Fruit fly (Drosophila melanogaster) whole organism, embryonic: ENCODE results near the gene CG17111.

Source experiments
- CG10209 ChIP-seq: fragments of 200-800 bp; sonication (Bioruptor generic); optimal IDR thresholded peaks from 3 replicates; lab custom pipeline; 2017; ENCODE audit warnings: missing biosample characterization, mild to moderate bottlenecking, missing genetic modification characterization, missing genetic modification reagents
- CG1024 ChIP-seq: fragments of 200-800 bp; sonication (Bioruptor generic); IDR thresholded peaks from 2 replicates; pipeline ENCODE4 v1.3.6; 2022; ENCODE audit warnings: missing biosample characterization, missing genetic modification characterization
- CG10959 ChIP-seq: fragments of 200-800 bp; sonication (Bioruptor generic); IDR thresholded peaks from 2 replicates; pipeline ENCODE4 v1.3.6; 2022; ENCODE audit warnings: missing biosample characterization, missing genetic modification characterization
- CG11560 ChIP-seq: fragments of 200-800 bp; sonication (Bioruptor generic); IDR thresholded peaks from 3 replicates; pipeline ENCODE4 v1.3.6; 2022; ENCODE audit warnings: missing biosample characterization, missing genetic modification characterization
- CG13287 ChIP-seq: fragments of 200-800 bp; sonication (Bioruptor generic); IDR thresholded peaks from 2 replicates; pipeline ENCODE4 v1.3.6; 2022; ENCODE audit warnings: missing biosample characterization, missing genetic modification characterization; ENCODE audit not compliant: partially characterized antibody
- CG13424 ChIP-seq: fragments of 200-800 bp; sonication (Bioruptor generic); optimal IDR thresholded peaks from 2 replicates; lab custom pipeline; 2019; ENCODE audit warnings: missing biosample characterization, mild to moderate bottlenecking, missing genetic modification characterization, moderate library complexity
- CG13624 ChIP-seq: fragments of 200-800 bp; sonication (Bioruptor generic); optimal IDR thresholded peaks from 2 replicates; lab custom pipeline; 2016; ENCODE audit warnings: missing biosample characterization, missing genetic modification characterization
- CG14441 ChIP-seq: fragments of 200-800 bp; sonication (Bioruptor generic); IDR thresholded peaks from 2 replicates; pipeline ENCODE4 v1.3.6; 2022; ENCODE audit warnings: missing biosample characterization, missing genetic modification characterization
- CG15073 ChIP-seq: fragments of 200-800 bp; sonication (Bioruptor generic); optimal IDR thresholded peaks from 2 replicates; lab custom pipeline; 2016; ENCODE audit warnings: missing biosample characterization, missing genetic modification characterization
- CG1647 ChIP-seq: fragments of 200-800 bp; sonication (Bioruptor generic); optimal IDR thresholded peaks from 3 replicates; lab custom pipeline; 2016; ENCODE audit warnings: missing biosample characterization, missing genetic modification characterization
- CG18262 ChIP-seq: fragments of 200-800 bp; optimal IDR thresholded peaks from 3 replicates; lab custom pipeline; 2019; ENCODE audit warnings: missing biosample characterization, mild to moderate bottlenecking, missing genetic modification characterization, moderate library complexity
- CG18619 ChIP-seq: fragments of 200-800 bp; sonication (Bioruptor generic); optimal IDR thresholded peaks from 3 replicates; lab custom pipeline; 2017; ENCODE audit warnings: missing biosample characterization, mild to moderate bottlenecking, missing genetic modification characterization
- CG2116 ChIP-seq: fragments of 200-800 bp; sonication (Bioruptor generic); optimal IDR thresholded peaks from 3 replicates; lab custom pipeline; 2018; ENCODE audit warnings: missing biosample characterization, mild to moderate bottlenecking, missing genetic modification characterization
- CG3163 ChIP-seq: fragments of 200-800 bp; sonication (Bioruptor generic); optimal IDR thresholded peaks from 3 replicates; lab custom pipeline; 2016; ENCODE audit warnings: missing biosample characterization, missing genetic modification characterization
- CG3281 ChIP-seq: fragments of 200-800 bp; sonication (Bioruptor generic); optimal IDR thresholded peaks from 3 replicates; lab custom pipeline; 2017; ENCODE audit warnings: missing biosample characterization, mild to moderate bottlenecking, missing genetic modification characterization
- CG3847 ChIP-seq: fragments of 200-800 bp; sonication (Bioruptor generic); IDR thresholded peaks from 2 replicates; pipeline ENCODE4 v1.3.6; 2022; ENCODE audit warnings: missing biosample characterization, missing genetic modification characterization
- CG3995 ChIP-seq: fragments of 200-800 bp; sonication (Bioruptor generic); optimal IDR thresholded peaks from 3 replicates; lab custom pipeline; 2016; ENCODE audit warnings: missing biosample characterization, missing genetic modification characterization
- CG6689 ChIP-seq: fragments of 200-800 bp; sonication (Bioruptor generic); IDR thresholded peaks from 2 replicates; pipeline ENCODE4 v1.3.6; 2022; ENCODE audit warnings: missing biosample characterization, missing genetic modification characterization
- CG7556 ChIP-seq: fragments of 200-800 bp; sonication (Bioruptor generic); optimal IDR thresholded peaks from 2 replicates; lab custom pipeline; 2017; ENCODE audit warnings: missing biosample characterization, mild to moderate bottlenecking, missing genetic modification characterization
- CG7786 ChIP-seq: fragments of 200-800 bp; sonication (Bioruptor generic); optimal IDR thresholded peaks from 2 replicates; lab custom pipeline; 2016; ENCODE audit warnings: missing biosample characterization, missing genetic modification characterization
- CG9727 ChIP-seq: fragments of 200-800 bp; sonication (Bioruptor generic); optimal IDR thresholded peaks from 3 replicates; lab custom pipeline; 2017; ENCODE audit warnings: missing biosample characterization, mild to moderate bottlenecking, missing genetic modification characterization
- D19A ChIP-seq: fragments of 200-800 bp; optimal IDR thresholded peaks from 3 replicates; lab custom pipeline; 2019; ENCODE audit warnings: missing biosample characterization, mild to moderate bottlenecking, missing genetic modification characterization, moderate library complexity
- Dref ChIP-seq: fragments of 200-800 bp; sonication (Bioruptor generic); IDR thresholded peaks from 2 replicates; pipeline ENCODE4 v1.3.6; 2022; ENCODE audit warnings: missing biosample characterization, missing genetic modification characterization
- Ets97D ChIP-seq: fragments of 200-800 bp; sonication (Bioruptor generic); optimal IDR thresholded peaks from 3 replicates; lab custom pipeline; 2016; ENCODE audit warnings: missing biosample characterization, missing genetic modification characterization
- Fer1 ChIP-seq: fragments of 200-800 bp; sonication (Bioruptor generic); optimal IDR thresholded peaks from 2 replicates; lab custom pipeline; 2017; ENCODE audit warnings: missing biosample characterization, mild to moderate bottlenecking, missing genetic modification characterization
- Fer3 ChIP-seq: fragments of 200-800 bp; sonication (Bioruptor generic); optimal IDR thresholded peaks from 2 replicates; lab custom pipeline; 2018; ENCODE audit warnings: missing biosample characterization, mild to moderate bottlenecking, missing genetic modification characterization, moderate library complexity
- Hand ChIP-seq: fragments of 200-800 bp; sonication (Bioruptor generic); optimal IDR thresholded peaks from 2 replicates; lab custom pipeline; 2017; ENCODE audit warnings: mild to moderate bottlenecking, missing biosample characterization, missing genetic modification reagents, missing genetic modification characterization
- HmgD ChIP-seq: fragments of 200-800 bp; sonication (Bioruptor generic); optimal IDR thresholded peaks from 3 replicates; lab custom pipeline; 2016; ENCODE audit warnings: missing biosample characterization, missing genetic modification characterization
- Meics ChIP-seq: fragments of 200-800 bp; sonication (Bioruptor generic); optimal IDR thresholded peaks from 2 replicates; lab custom pipeline; 2017; ENCODE audit warnings: missing biosample characterization, mild to moderate bottlenecking, missing genetic modification characterization
- Neu2 ChIP-seq: fragments of 200-800 bp; sonication (Bioruptor generic); optimal IDR thresholded peaks from 3 replicates; lab custom pipeline; 2016; ENCODE audit warnings: missing biosample characterization, missing genetic modification characterization, borderline replicate concordance
- Nf-YC ChIP-seq: fragments of 200-800 bp; optimal IDR thresholded peaks from 3 replicates; lab custom pipeline; 2019; ENCODE audit warnings: missing biosample characterization, mild to moderate bottlenecking, missing genetic modification characterization, moderate library complexity
- Ravus ChIP-seq: fragments of 200-800 bp; sonication (Bioruptor generic); IDR thresholded peaks from 2 replicates; pipeline ENCODE4 v1.3.6; 2022; ENCODE audit warnings: missing biosample characterization, missing genetic modification characterization
- Scr ChIP-seq: fragments of 200-800 bp; sonication (Bioruptor generic); IDR thresholded peaks from 2 replicates; pipeline ENCODE4 v1.3.6; 2022; ENCODE audit warnings: missing biosample characterization, missing genetic modification characterization; ENCODE audit not compliant: partially characterized antibody
- Stat92E ChIP-seq, 3 experiments: fragments of >200 bp in 2 of 3; fragments of 200-800 bp in 1 of 3; sonication (Bioruptor generic) in 1 of 3; optimal IDR thresholded peaks; 2 replicates each; lab custom pipeline; 2017 to 2019; ENCODE audit warnings: missing biosample characterization in 3 of 3, missing genetic modification characterization in 3 of 3, mild to moderate bottlenecking in 1 of 3, moderate library complexity in 1 of 3
- Usf ChIP-seq: fragments of 200-800 bp; sonication (Bioruptor generic); optimal IDR thresholded peaks from 2 replicates; lab custom pipeline; 2017; ENCODE audit warnings: missing genotype, missing biosample characterization, missing genetic modification characterization
- Vsx1 ChIP-seq: fragments of 200-800 bp; sonication (Bioruptor generic); optimal IDR thresholded peaks from 2 replicates; lab custom pipeline; 2017; ENCODE audit warnings: missing biosample characterization, mild to moderate bottlenecking, missing genetic modification characterization, missing genetic modification reagents
- ato ChIP-seq: fragments of 200-800 bp; sonication (Bioruptor generic); IDR thresholded peaks from 2 replicates; pipeline ENCODE4 v1.3.6; 2022; ENCODE audit warnings: missing biosample characterization, missing genetic modification characterization; ENCODE audit not compliant: partially characterized antibody
- chm ChIP-seq: fragments of 200-800 bp; sonication (Bioruptor generic); IDR thresholded peaks from 2 replicates; pipeline ENCODE4 v1.3.6; 2022; ENCODE audit warnings: missing biosample characterization, missing genetic modification characterization
- dimm ChIP-seq: fragments of 200-800 bp; sonication (Bioruptor generic); IDR thresholded peaks from 2 replicates; pipeline ENCODE4 v1.3.6; 2022; ENCODE audit warnings: missing biosample characterization, missing genetic modification characterization
- dmrt99B ChIP-seq: fragments of 200-800 bp; sonication (Bioruptor generic); optimal IDR thresholded peaks from 2 replicates; lab custom pipeline; 2018; ENCODE audit warnings: missing biosample characterization, mild to moderate bottlenecking, missing genetic modification characterization, moderate library complexity
- dysf ChIP-seq: fragments of 200-800 bp; sonication (Bioruptor generic); IDR thresholded peaks from 3 replicates; pipeline ENCODE4 v1.3.6; 2022; ENCODE audit warnings: missing biosample characterization, missing genetic modification characterization
- emc ChIP-seq: fragments of 200-800 bp; sonication (Bioruptor generic); optimal IDR thresholded peaks from 2 replicates; lab custom pipeline; 2016; ENCODE audit warnings: missing biosample characterization, missing genetic modification characterization
- fd64A ChIP-seq: fragments of 200-800 bp; sonication (Bioruptor generic); optimal IDR thresholded peaks from 3 replicates; lab custom pipeline; 2018; ENCODE audit warnings: missing biosample characterization, mild to moderate bottlenecking, missing genetic modification characterization
- grau ChIP-seq: fragments of 200-800 bp; optimal IDR thresholded peaks from 3 replicates; lab custom pipeline; 2019; ENCODE audit warnings: missing biosample characterization, mild to moderate bottlenecking, missing genetic modification characterization, moderate library complexity
- gro ChIP-seq: fragments of 200-800 bp; sonication (Bioruptor generic); optimal IDR thresholded peaks from 2 replicates; lab custom pipeline; 2016; ENCODE audit warnings: missing biosample characterization, missing genetic modification characterization
- mam ChIP-seq: fragments of 200-800 bp; sonication (Bioruptor generic); optimal IDR thresholded peaks from 3 replicates; lab custom pipeline; 2016; ENCODE audit warnings: missing biosample characterization, missing genetic modification characterization
- nmo ChIP-seq: fragments of 200-800 bp; sonication (Bioruptor generic); optimal IDR thresholded peaks from 2 replicates; lab custom pipeline; 2018; ENCODE audit warnings: missing biosample characterization, mild to moderate bottlenecking, missing genetic modification characterization, moderate library complexity
- otp ChIP-seq: fragments of 200-800 bp; sonication (Bioruptor generic); IDR thresholded peaks from 3 replicates; pipeline ENCODE4, ENCODE4 v1.3.6; 2022; ENCODE audit warnings: missing biosample characterization, missing genetic modification characterization
- slbo ChIP-seq: fragments of 200-800 bp; sonication (Bioruptor generic); IDR thresholded peaks from 2 replicates; pipeline ENCODE4 v1.3.6; 2022; ENCODE audit warnings: missing biosample characterization, missing genetic modification characterization
- sqz ChIP-seq: fragments of 200-800 bp; sonication (Bioruptor generic); optimal IDR thresholded peaks from 3 replicates; lab custom pipeline; 2018; ENCODE audit warnings: missing biosample characterization, mild to moderate bottlenecking, missing genetic modification characterization
- tup ChIP-seq: fragments of 200-800 bp; sonication (Bioruptor generic); optimal IDR thresholded peaks from 2 replicates; lab custom pipeline; 2016; ENCODE audit warnings: missing biosample characterization, mild to moderate bottlenecking, missing genetic modification characterization, moderate library complexity
- vvl ChIP-seq: fragments of 200-800 bp; sonication (Bioruptor generic); IDR thresholded peaks from 2 replicates; pipeline ENCODE4 v1.3.6; 2022; ENCODE audit warnings: missing biosample characterization, missing genetic modification characterization

CG17111 gene

dm6 chr3R:23110724-23111123 lies 43.7 kb upstream of the CG17111 start:
- peak; percentile 41 for TF ChIP-seq Fer3 (tag; lab: Kevin White, UChicago)
- peak; percentile 4 for TF ChIP-seq CG9727 (GFP tag; lab: Kevin White, UChicago)
- TF ChIP-seq Ets97D (GFP tag; lab: Kevin White, UChicago): no peak
- peak; percentile 12 for TF ChIP-seq Nf-YC (tag; lab: Kevin White, UChicago)
- no peak for TF ChIP-seq chm (GFP tag; lab: Robert Waterston, UW)
- TF ChIP-seq dysf (GFP tag; lab: Robert Waterston, UW): peak; percentile 24; the same call in 1 of the 3 replicates
- TF ChIP-seq nmo (GFP tag; lab: Kevin White, UChicago): peak; percentile 19
- no peak for TF ChIP-seq Stat92E (GFP tag; optimal IDR thresholded peaks at IDR 0.05; lab: Kevin White, UChicago)
- no peak for TF ChIP-seq vvl (GFP tag; lab: Robert Waterston, UW)
- peak; percentile 59 for TF ChIP-seq CG13624 (GFP tag; lab: Kevin White, UChicago)
- no peak for TF ChIP-seq CG3847
- TF ChIP-seq CG13424 (tag; lab: Kevin White, UChicago): peak; percentile 36
- TF ChIP-seq CG2116 (GFP tag; lab: Kevin White, UChicago): no peak
- no peak for TF ChIP-seq CG1647 (GFP tag; lab: Kevin White, UChicago)
- TF ChIP-seq CG3995 (GFP tag; lab: Kevin White, UChicago): no peak
- peak; percentile 29 for TF ChIP-seq CG7556 (GFP tag; lab: Kevin White, UChicago)
- no peak for TF ChIP-seq fd64A (GFP tag; lab: Kevin White, UChicago)
- no peak for TF ChIP-seq CG13287 (GFP tag; lab: Robert Waterston, UW)
- TF ChIP-seq CG15073 (GFP tag; lab: Kevin White, UChicago): no peak
- no peak for TF ChIP-seq Neu2 (GFP tag; lab: Kevin White, UChicago)
- no peak for TF ChIP-seq CG6689 (GFP tag; lab: Robert Waterston, UW)
- TF ChIP-seq tup: no peak
- no peak for TF ChIP-seq otp (GFP tag; lab: Robert Waterston, UW)
- no peak for TF ChIP-seq CG1024 (GFP tag; lab: Robert Waterston, UW)
- TF ChIP-seq Vsx1 (GFP tag; lab: Kevin White, UChicago): no peak
- no peak for TF ChIP-seq CG18262 (tag; lab: Kevin White, UChicago)
- no peak for TF ChIP-seq Ravus (GFP tag; lab: Robert Waterston, UW)
- no peak for TF ChIP-seq emc
- TF ChIP-seq Scr (GFP tag; lab: Robert Waterston, UW): no peak
- TF ChIP-seq ato (GFP tag; lab: Robert Waterston, UW): no peak
- no peak for TF ChIP-seq CG7786 (GFP tag; lab: Kevin White, UChicago)
- no peak for TF ChIP-seq sqz (GFP tag; lab: Kevin White, UChicago)
- TF ChIP-seq Usf (GFP tag; lab: Kevin White, UChicago): no peak
- no peak for TF ChIP-seq CG3163 (GFP tag; lab: Kevin White, UChicago)
- TF ChIP-seq gro: peak; percentile 39
- TF ChIP-seq mam (GFP tag; lab: Kevin White, UChicago): peak; percentile 34
- no peak for TF ChIP-seq CG10209 (GFP tag; lab: Kevin White, UChicago)
- TF ChIP-seq CG11560 (tag; lab: Robert Waterston, UW): no peak
- peak; percentile 30; the same call in 1 of the 2 replicates for TF ChIP-seq slbo (GFP tag; lab: Robert Waterston, UW)
- no peak for TF ChIP-seq CG10959 (GFP tag; lab: Robert Waterston, UW)
- TF ChIP-seq Hand (GFP tag; lab: Kevin White, UChicago): no peak
- TF ChIP-seq Meics (GFP tag; lab: Kevin White, UChicago): peak; percentile 31
- peak; percentile 29 for TF ChIP-seq dmrt99B (tag; lab: Kevin White, UChicago)
- peak; percentile 35 for TF ChIP-seq CG3281 (GFP tag; lab: Kevin White, UChicago)
- no peak for TF ChIP-seq CG14441 (GFP tag; lab: Robert Waterston, UW)
- peak; percentile 37 for TF ChIP-seq CG18619
- TF ChIP-seq Fer1: peak; percentile 40
- TF ChIP-seq D19A (tag; lab: Kevin White, UChicago): peak; percentile 60
- TF ChIP-seq HmgD: no peak
- no peak for TF ChIP-seq dimm (GFP tag; lab: Robert Waterston, UW)
- TF ChIP-seq grau: peak; percentile 19
- no peak for TF ChIP-seq Dref (GFP tag; lab: Robert Waterston, UW)
